Worm (Caenorhabditis elegans) whole organism, L1 larva: ENCODE data around the gene srh-39.

Source experiments
- C16A3.4 ChIP-seq: fragments of 150-350 bp; optimal IDR thresholded peaks from 2 replicates; lab custom pipeline; 2014; ENCODE audit warnings: missing biosample characterization, missing genetic modification characterization
- alr-1 ChIP-seq: fragments of 200-800 bp; sonication (Bioruptor generic); optimal IDR thresholded peaks from 2 replicates; lab custom pipeline; 2018; ENCODE audit warnings: borderline replicate concordance, mild to moderate bottlenecking, missing genetic modification characterization, missing compliant biosample characterization
- aly-2 ChIP-seq: fragments of 150-350 bp; optimal IDR thresholded peaks from 2 replicates; lab custom pipeline; 2014; ENCODE audit warnings: missing biosample characterization, missing genetic modification characterization
- ama-1 ChIP-seq: fragments of 150-350 bp; optimal IDR thresholded peaks from 2 replicates; lab custom pipeline; 2014
- ceh-63 ChIP-seq: fragments of 200-800 bp; sonication (Bioruptor generic); optimal IDR thresholded peaks from 2 replicates; lab custom pipeline; 2018; ENCODE audit warnings: mild to moderate bottlenecking, missing genetic modification characterization, missing compliant biosample characterization
- ceh-8 ChIP-seq: fragments of 200-800 bp; sonication (Bioruptor generic); optimal IDR thresholded peaks from 2 replicates; lab custom pipeline; 2018; ENCODE audit warnings: mild to moderate bottlenecking, missing genetic modification characterization, moderate library complexity, missing compliant biosample characterization
- dpl-1 ChIP-seq, 3 experiments: fragments of 150-350 bp in 2 of 3; sonication (generic microtip) in 1 of 3; optimal IDR thresholded peaks; 2 replicates each; lab custom pipeline; 2014 to 2017; ENCODE audit warnings: missing biosample characterization in 3 of 3, missing genetic modification characterization in 3 of 3, missing genetic modification reagents in 3 of 3
- dsc-1 ChIP-seq: sonication (generic microtip); optimal IDR thresholded peaks from 2 replicates; lab custom pipeline; 2016; ENCODE audit warnings: mild to moderate bottlenecking, missing genetic modification characterization, missing compliant biosample characterization
- egl-27 ChIP-seq, 2 experiments: fragments of 150-350 bp in 1 of 2; sonication (generic microtip); optimal IDR thresholded peaks; 3 replicates each; lab custom pipeline; 2017 to 2018; ENCODE audit warnings: missing biosample characterization in 2 of 2, missing genetic modification characterization in 2 of 2, missing genetic modification reagents in 2 of 2
- ets-5 ChIP-seq: fragments of 200-800 bp; sonication (Bioruptor generic); IDR thresholded peaks from 2 replicates; pipeline ENCODE4 v1.3.6; 2022; ENCODE audit warnings: missing genetic modification characterization, missing compliant biosample characterization
- fkh-4 ChIP-seq: sonication (generic microtip); optimal IDR thresholded peaks from 2 replicates; lab custom pipeline; 2016; ENCODE audit warnings: missing compliant biosample characterization, missing genetic modification characterization, borderline replicate concordance
- fkh-8 ChIP-seq: sonication (generic microtip); optimal IDR thresholded peaks from 2 replicates; lab custom pipeline; 2016; ENCODE audit warnings: mild to moderate bottlenecking, missing genetic modification characterization, missing compliant biosample characterization
- fos-1 ChIP-seq: fragments of 150-350 bp; optimal IDR thresholded peaks from 2 replicates; lab custom pipeline; 2014; ENCODE audit warnings: missing biosample characterization, missing genetic modification characterization
- hlh-17 ChIP-seq: fragments of 200-800 bp; sonication (Bioruptor generic); optimal IDR thresholded peaks from 2 replicates; lab custom pipeline; 2018; ENCODE audit warnings: missing genetic modification characterization, mild to moderate bottlenecking, missing compliant biosample characterization, moderate library complexity, borderline replicate concordance
- hlh-4 ChIP-seq: sonication (generic microtip); optimal IDR thresholded peaks from 2 replicates; lab custom pipeline; 2016; ENCODE audit warnings: mild to moderate bottlenecking, missing genetic modification characterization, missing compliant biosample characterization
- jun-1 ChIP-seq: fragments of 150-350 bp; optimal IDR thresholded peaks from 2 replicates; lab custom pipeline; 2014; ENCODE audit warnings: missing biosample characterization, missing genetic modification reagents, missing genetic modification characterization
- lin-13 ChIP-seq: fragments of 150-350 bp; optimal IDR thresholded peaks from 2 replicates; lab custom pipeline; 2014; ENCODE audit warnings: missing biosample characterization, missing genetic modification reagents, missing genetic modification characterization
- lin-14 ChIP-seq: fragments of 200-800 bp; sonication (Bioruptor generic); optimal IDR thresholded peaks from 2 replicates; lab custom pipeline; 2018; ENCODE audit warnings: mild to moderate bottlenecking, missing genetic modification characterization, moderate library complexity, missing compliant biosample characterization
- lin-35 ChIP-seq, 2 experiments: fragments of 150-350 bp; optimal IDR thresholded peaks; 2 replicates each; lab custom pipeline; 2014; ENCODE audit warnings: missing biosample characterization in 2 of 2, missing genetic modification characterization in 2 of 2, missing genetic modification reagents in 2 of 2
- lin-39 ChIP-seq: fragments of 150-350 bp; optimal IDR thresholded peaks from 2 replicates; lab custom pipeline; 2014; ENCODE audit warnings: missing biosample characterization, missing genetic modification reagents, missing genetic modification characterization
- lir-3 ChIP-seq: sonication (generic microtip); optimal IDR thresholded peaks from 2 replicates; lab custom pipeline; 2016; ENCODE audit warnings: mild to moderate bottlenecking, missing genetic modification characterization, moderate library complexity, missing compliant biosample characterization; ENCODE audit not compliant: poor library complexity
- lsy-2 ChIP-seq, 2 experiments: fragments of 150-350 bp; optimal IDR thresholded peaks; 2 replicates each; lab custom pipeline; 2014; ENCODE audit warnings: missing biosample characterization in 2 of 2, missing genetic modification characterization in 2 of 2
- mdl-1 ChIP-seq, 2 experiments: fragments of 150-350 bp; optimal IDR thresholded peaks; 2 replicates each; lab custom pipeline; 2014 to 2017; ENCODE audit warnings: missing biosample characterization in 2 of 2, missing genetic modification characterization in 2 of 2, inconsistent platforms in 1 of 2
- nhr-11 ChIP-seq: fragments of 150-350 bp; optimal IDR thresholded peaks from 2 replicates; lab custom pipeline; 2014; ENCODE audit warnings: missing biosample characterization, missing genetic modification characterization
- nhr-12 ChIP-seq: sonication (generic microtip); optimal IDR thresholded peaks from 2 replicates; lab custom pipeline; 2017; ENCODE audit warnings: missing biosample characterization, missing genetic modification characterization
- nhr-237 ChIP-seq: fragments of 150-350 bp; optimal IDR thresholded peaks from 2 replicates; lab custom pipeline; 2014; ENCODE audit warnings: missing biosample characterization, missing genetic modification characterization
- nhr-28 ChIP-seq: fragments of 150-350 bp; optimal IDR thresholded peaks from 2 replicates; lab custom pipeline; 2014; ENCODE audit warnings: missing biosample characterization, missing genetic modification characterization
- nhr-47 ChIP-seq: sonication (generic microtip); optimal IDR thresholded peaks from 2 replicates; lab custom pipeline; 2016; ENCODE audit warnings: mild to moderate bottlenecking, missing genetic modification characterization, moderate library complexity, missing compliant biosample characterization
- nhr-76 ChIP-seq: sonication (generic microtip); optimal IDR thresholded peaks from 2 replicates; lab custom pipeline; 2017; ENCODE audit warnings: missing biosample characterization, missing genetic modification characterization
- nhr-77 ChIP-seq: fragments of 150-350 bp; optimal IDR thresholded peaks from 2 replicates; lab custom pipeline; 2014; ENCODE audit warnings: missing biosample characterization, missing genetic modification characterization
- pax-3 ChIP-seq: fragments of 200-800 bp; sonication (Bioruptor generic); optimal IDR thresholded peaks from 2 replicates; lab custom pipeline; 2018; ENCODE audit warnings: mild to moderate bottlenecking, missing genetic modification characterization, moderate library complexity, missing compliant biosample characterization
- skn-1 ChIP-seq: fragments of 150-350 bp; optimal IDR thresholded peaks from 2 replicates; lab custom pipeline; 2014; ENCODE audit warnings: missing biosample characterization, missing genetic modification characterization
- snu-23 ChIP-seq: sonication (generic microtip); optimal IDR thresholded peaks from 2 replicates; lab custom pipeline; 2016; ENCODE audit warnings: missing genetic modification characterization, missing compliant biosample characterization
- sptf-1 ChIP-seq: fragments of 150-350 bp; optimal IDR thresholded peaks from 2 replicates; lab custom pipeline; 2014; ENCODE audit warnings: missing biosample characterization, missing genetic modification characterization
- sup-37 ChIP-seq: fragments of 200-800 bp; sonication (Bioruptor generic); optimal IDR thresholded peaks from 2 replicates; lab custom pipeline; 2018; ENCODE audit warnings: mild to moderate bottlenecking, missing genetic modification characterization, missing compliant biosample characterization
- swsn-7 ChIP-seq: sonication (generic microtip); optimal IDR thresholded peaks from 2 replicates; lab custom pipeline; 2016; ENCODE audit warnings: missing genetic modification characterization, missing compliant biosample characterization
- tlp-1 ChIP-seq: fragments of 150-350 bp; optimal IDR thresholded peaks from 2 replicates; lab custom pipeline; 2014; ENCODE audit warnings: missing biosample characterization, missing genetic modification characterization
- unc-130 ChIP-seq: fragments of 150-350 bp; optimal IDR thresholded peaks from 2 replicates; lab custom pipeline; 2017; ENCODE audit warnings: missing biosample characterization, missing genetic modification characterization, inconsistent platforms
- unc-86 ChIP-seq: sonication (generic microtip); optimal IDR thresholded peaks from 2 replicates; lab custom pipeline; 2016; ENCODE audit warnings: missing genetic modification characterization, missing compliant biosample characterization
- unc-98 ChIP-seq: fragments of 200-800 bp; sonication (Bioruptor generic); IDR thresholded peaks from 2 replicates; pipeline ENCODE4 v1.3.6; 2022; ENCODE audit warnings: missing genetic modification characterization, missing compliant biosample characterization
- vab-15 ChIP-seq: sonication (generic microtip); optimal IDR thresholded peaks from 2 replicates; lab custom pipeline; 2017; ENCODE audit warnings: missing genotype, mild to moderate bottlenecking, missing genetic modification characterization, missing compliant biosample characterization
- zag-1 ChIP-seq: fragments of 150-350 bp; optimal IDR thresholded peaks from 2 replicates; lab custom pipeline; 2014; ENCODE audit warnings: missing biosample characterization, missing genetic modification characterization
- ztf-11 ChIP-seq, 2 experiments: sonication (generic microtip); optimal IDR thresholded peaks; 2 replicates each; lab custom pipeline; 2016 to 2017; ENCODE audit warnings: missing genetic modification characterization in 2 of 2, missing biosample characterization in 1 of 2, missing compliant biosample characterization in 1 of 2
- ztf-4 ChIP-seq: fragments of 150-350 bp; optimal IDR thresholded peaks from 2 replicates; lab custom pipeline; 2014; ENCODE audit warnings: missing biosample characterization, missing genetic modification characterization

srh-39 gene

ce11 chrII:7756810-7757209, 8.5 kb downstream of the srh-39 start (continued):
- peak; percentile 66 for TF ChIP-seq lin-14 (GFP tag; lab: Kevin White, UChicago)
- no peak for TF ChIP-seq zag-1 (tag; lab: Kevin White, UChicago)
- TF ChIP-seq egl-27 (tag; optimal IDR thresholded peaks at IDR 0.05; lab: Kevin White, UChicago) = no peak
- TF ChIP-seq lsy-2 (tag; optimal IDR thresholded peaks at IDR 0.05; lab: Kevin White, UChicago) = peak; percentile 27 to 56
- TF ChIP-seq dsc-1 = no peak
- TF ChIP-seq snu-23 (GFP tag; lab: Kevin White, UChicago) = peak; percentile 84
- TF ChIP-seq nhr-47 (tag; lab: Kevin White, UChicago) = peak; percentile 66
- no peak for TF ChIP-seq nhr-11
- TF ChIP-seq fos-1 (tag; lab: Kevin White, UChicago) = no peak
- TF ChIP-seq tlp-1 (tag; lab: Kevin White, UChicago) = no peak
- no peak for TF ChIP-seq hlh-17 (GFP tag; lab: Kevin White, UChicago)
- TF ChIP-seq vab-15 (tag; lab: Kevin White, UChicago) = no peak
- TF ChIP-seq sup-37 (GFP tag; lab: Kevin White, UChicago) = no peak
- TF ChIP-seq ztf-4 = no peak
- TF ChIP-seq ztf-11 (tag; optimal IDR thresholded peaks at IDR 0.05; lab: Kevin White, UChicago) = no peak
- peak; percentile 63 for TF ChIP-seq unc-130
- no peak for TF ChIP-seq nhr-76 (tag; lab: Kevin White, UChicago)
- TF ChIP-seq alr-1 (tag; lab: Kevin White, UChicago) = no peak
- TF ChIP-seq pax-3 (tag; lab: Kevin White, UChicago) = no peak
- TF ChIP-seq lir-3 (tag; lab: Kevin White, UChicago) = peak; percentile 53
- no peak for TF ChIP-seq unc-86 (tag; lab: Kevin White, UChicago)
- TF ChIP-seq nhr-237 = no peak
- TF ChIP-seq lin-35 (GFP tag; optimal IDR thresholded peaks at IDR 0.05; lab: Kevin White, UChicago) = peak; percentile 23 to 75
- no peak for TF ChIP-seq nhr-12 (tag; lab: Kevin White, UChicago)
- peak; percentile 11 for TF ChIP-seq lin-13 (GFP tag; lab: Kevin White, UChicago)
- peak; percentile 56 for TF ChIP-seq aly-2 (tag; lab: Kevin White, UChicago)
- TF ChIP-seq sptf-1 = no peak
- peak; percentile 8 for TF ChIP-seq skn-1 (tag; lab: Kevin White, UChicago)
- no peak for TF ChIP-seq ceh-63 (GFP tag; lab: Kevin White, UChicago)
- no peak for TF ChIP-seq ets-5 (GFP tag; lab: Robert Waterston, UW)
- TF ChIP-seq ceh-8 (GFP tag; lab: Kevin White, UChicago) = no peak

- TF ChIP-seq fkh-8 (tag; lab: Kevin White, UChicago) (peak; percentile 31), nhr-77 (tag; lab: Kevin White, UChicago) (no peak), nhr-28 (tag; lab: Kevin White, UChicago) (no peak), vab-15 (tag; lab: Kevin White, UChicago) (no peak), zag-1 (tag; lab: Kevin White, UChicago) (no peak), mdl-1 (tag; optimal IDR thresholded peaks at IDR 0.05; lab: Kevin White, UChicago) (no peak), hlh-4 (tag; lab: Kevin White, UChicago) (no peak), ama-1 (no peak), C16A3.4 (tag; lab: Kevin White, UChicago) (no peak), sptf-1 (no peak), alr-1 (tag; lab: Kevin White, UChicago) (no peak), lin-14 (GFP tag; lab: Kevin White, UChicago) (peak; percentile 63)
Measured at ce11 chrII:7755116-7755571, 10.2 kb downstream of the srh-39 start, which contains the start of the genes B0228.6 and B0228.1. B0228.6 (minus strand) TSS chrII:7755166. B0228.1 (plus strand) TSS chrII:7755343.

- no peak for TF ChIP-seq fkh-4 (tag; lab: Kevin White, UChicago)
- no peak for TF ChIP-seq ztf-11 (tag; optimal IDR thresholded peaks at IDR 0.05; lab: Kevin White, UChicago)
- no peak for TF ChIP-seq swsn-7 (tag; lab: Kevin White, UChicago)
- TF ChIP-seq lin-13 (GFP tag; lab: Kevin White, UChicago) = no peak
- no peak for TF ChIP-seq unc-98 (GFP tag; lab: Robert Waterston, UW)
- no peak for TF ChIP-seq lin-39 (tag; lab: Kevin White, UChicago)
- TF ChIP-seq sptf-1 = no peak
- no peak for TF ChIP-seq jun-1 (tag; lab: Kevin White, UChicago)
- TF ChIP-seq skn-1 (tag; lab: Kevin White, UChicago) = no peak
- no peak for TF ChIP-seq nhr-77 (tag; lab: Kevin White, UChicago)
- TF ChIP-seq ceh-8 (GFP tag; lab: Kevin White, UChicago) = no peak
- no peak for TF ChIP-seq dpl-1 (GFP tag; optimal IDR thresholded peaks at IDR 0.05; lab: Kevin White, UChicago)
Measured at ce11 chrII:7753500-7753899, 11.9 kb downstream of the srh-39 start, which contains the start of gene trx-1. trx-1 (minus strand) TSS chrII:7753600.
